Worm (Caenorhabditis elegans): ENCODE results near the gene C02F5.14.

C02F5.14 gene

ce11 chrIII:8227511-8227910 is 7.8 kb downstream of the C02F5.14 start, which contains the start of gene fbxl-1 (continued):
- TF ChIP-seq dmd-4 (tag; optimal IDR thresholded peaks at IDR 0.05; ENCODE audit: borderline replicate concordance): no peak
- no peak for TF ChIP-seq ahr-1 (tag; optimal IDR thresholded peaks at IDR 0.05)
- TF ChIP-seq hlh-15 (tag; optimal IDR thresholded peaks at IDR 0.05): no peak
- peak; percentile 58 for TF ChIP-seq ceh-31 (tag; optimal IDR thresholded peaks at IDR 0.05)
- peak; percentile 95 for TF ChIP-seq hlh-30 (tag; optimal IDR thresholded peaks at IDR 0.05; ENCODE audit: insufficient read depth)
- TF ChIP-seq T23F11.4 (GFP tag; optimal IDR thresholded peaks at IDR 0.05): no peak
- no peak for TF ChIP-seq zip-5 (tag; optimal IDR thresholded peaks at IDR 0.05)
- TF ChIP-seq ets-4 (tag; optimal IDR thresholded peaks at IDR 0.05): no peak
- no peak for TF ChIP-seq lin-11 (tag; optimal IDR thresholded peaks at IDR 0.05)
- no peak for TF ChIP-seq madf-2 (tag; optimal IDR thresholded peaks at IDR 0.05)
- TF ChIP-seq pat-9 (tag; optimal IDR thresholded peaks at IDR 0.05): no peak
- TF ChIP-seq nhr-232 (tag; optimal IDR thresholded peaks at IDR 0.05): no peak
- TF ChIP-seq ama-1 (optimal IDR thresholded peaks at IDR 0.05): no peak
- TF ChIP-seq dve-1 (tag; optimal IDR thresholded peaks at IDR 0.05): no peak
- TF ChIP-seq npax-4 (tag; optimal IDR thresholded peaks at IDR 0.05): no peak
- peak; percentile 13 for TF ChIP-seq F13H6.1 (tag; optimal IDR thresholded peaks at IDR 0.05)

ce11 chrIII:8226178-8226577 is 9.1 kb downstream of the C02F5.14 start, which contains the start of gene rfs-1:
Gene rfs-1 (plus strand): TSS chrIII:8226478.
- no peak for TF ChIP-seq F13H6.1 (tag; optimal IDR thresholded peaks at IDR 0.05)
- TF ChIP-seq K02D7.2 (tag; optimal IDR thresholded peaks at IDR 0.05): no peak
- TF ChIP-seq ceh-48 (tag; optimal IDR thresholded peaks at IDR 0.05): no peak
- TF ChIP-seq ceh-31 (tag; optimal IDR thresholded peaks at IDR 0.05): no peak
- no peak for TF ChIP-seq Y22D7AL.16 (tag; optimal IDR thresholded peaks at IDR 0.05)
- no peak for TF ChIP-seq pha-4 (tag; optimal IDR thresholded peaks at IDR 0.05)
- no peak for TF ChIP-seq sox-4 (tag; optimal IDR thresholded peaks at IDR 0.05)
- TF ChIP-seq K09A11.1 (tag; optimal IDR thresholded peaks at IDR 0.05; ENCODE audit: insufficient read depth): no peak
- no peak for TF ChIP-seq pag-3 (tag; optimal IDR thresholded peaks at IDR 0.05; ENCODE audit: borderline replicate concordance)
- TF ChIP-seq tbx-2 (tag; optimal IDR thresholded peaks at IDR 0.05): no peak
- no peak for TF ChIP-seq gmeb-2 (tag; optimal IDR thresholded peaks at IDR 0.05)
- no peak for TF ChIP-seq hlh-13 (GFP tag; optimal IDR thresholded peaks at IDR 0.05)

ce11 chrIII:8224769-8225168 is 10.5 kb downstream of the C02F5.14 start, which contains the start of gene mob-4:
Gene mob-4 (plus strand): TSS chrIII:8225097.
- TF ChIP-seq odd-2 (tag; optimal IDR thresholded peaks at IDR 0.05): no peak

- no peak for TF ChIP-seq K02D7.2 (tag; optimal IDR thresholded peaks at IDR 0.05)
- TF ChIP-seq unc-86 (tag; optimal IDR thresholded peaks at IDR 0.05): peak; percentile 38
These were observed 15.2 kb downstream of the C02F5.14 start for ce11 chrIII:8220081-8220480.

- TF ChIP-seq nfya-1 (tag; optimal IDR thresholded peaks at IDR 0.05) (no peak), sox-2 (GFP tag; IDR thresholded peaks at IDR 0.05) (peak; percentile 24), ceh-14 (tag; optimal IDR thresholded peaks at IDR 0.05) (no peak), ztf-16 (tag; optimal IDR thresholded peaks at IDR 0.05) (no peak), ceh-31 (tag; optimal IDR thresholded peaks at IDR 0.05) (peak; percentile 75)
These were observed 17.4 kb downstream of the C02F5.14 start, which contains the start of gene C30A5.16 for ce11 chrIII:8217919-8218318. Gene C30A5.16 (plus strand): TSS chrIII:8218219.

ce11 chrIII:8216224-8216623 is 19.1 kb downstream of the C02F5.14 start, which contains the start of gene unc-86:
Gene unc-86 (minus strand): TSS chrIII:8216336.
- TF ChIP-seq nfya-1 (tag; optimal IDR thresholded peaks at IDR 0.05) (peak; percentile 64), unc-86 (tag; optimal IDR thresholded peaks at IDR 0.05) (peak; percentile 25), elt-2 (tag; optimal IDR thresholded peaks at IDR 0.05) (no peak), ceh-31 (tag; optimal IDR thresholded peaks at IDR 0.05) (peak; percentile 53), gmeb-2 (tag; optimal IDR thresholded peaks at IDR 0.05) (no peak)
